Fruit fly (Drosophila melanogaster) whole organism, embryonic: ENCODE data around the gene CG42591.

ENCODE experiments used
- Asciz ChIP-seq: fragments of 200-800 bp; sonication (Bioruptor generic); optimal IDR thresholded peaks from 2 replicates; lab custom pipeline; 2017; ENCODE audit warnings: missing biosample characterization, mild to moderate bottlenecking, missing genetic modification characterization, missing genetic modification reagents
- CG10147 ChIP-seq: fragments of 200-800 bp; sonication (Bioruptor generic); optimal IDR thresholded peaks from 2 replicates; lab custom pipeline; 2019; ENCODE audit warnings: missing biosample characterization, mild to moderate bottlenecking, missing genetic modification characterization, moderate library complexity
- CG10654 ChIP-seq: fragments of 200-800 bp; sonication (Bioruptor generic); optimal IDR thresholded peaks from 2 replicates; lab custom pipeline; 2016; ENCODE audit warnings: missing biosample characterization, missing genetic modification characterization
- CG13287 ChIP-seq: fragments of 200-800 bp; sonication (Bioruptor generic); IDR thresholded peaks from 2 replicates; pipeline ENCODE4 v1.3.6; 2022; ENCODE audit warnings: missing biosample characterization, missing genetic modification characterization; ENCODE audit not compliant: partially characterized antibody
- CG13775 ChIP-seq: fragments of 200-800 bp; sonication (Bioruptor generic); optimal IDR thresholded peaks from 3 replicates; lab custom pipeline; 2017; ENCODE audit warnings: missing biosample characterization, mild to moderate bottlenecking, missing genetic modification characterization
- CG14014 ChIP-seq: fragments of 200-800 bp; sonication (Bioruptor generic); IDR thresholded peaks from 2 replicates; pipeline ENCODE4 v1.3.6; 2022; ENCODE audit warnings: missing biosample characterization, missing genetic modification characterization
- CG17359 ChIP-seq: fragments of 200-800 bp; sonication (Bioruptor generic); optimal IDR thresholded peaks from 3 replicates; lab custom pipeline; 2018; ENCODE audit warnings: missing biosample characterization, mild to moderate bottlenecking, missing genetic modification characterization, moderate library complexity
- CG18599 ChIP-seq: fragments of 200-800 bp; sonication (Bioruptor generic); optimal IDR thresholded peaks from 3 replicates; lab custom pipeline; 2017; ENCODE audit warnings: missing biosample characterization, missing genetic modification characterization, mild to moderate bottlenecking, moderate library complexity, missing genetic modification reagents
- CG30403 ChIP-seq: fragments of 200-800 bp; sonication (Bioruptor generic); optimal IDR thresholded peaks from 3 replicates; lab custom pipeline; 2016; ENCODE audit warnings: missing biosample characterization, missing genetic modification characterization
- CG31365 ChIP-seq: fragments of 200-800 bp; sonication (Bioruptor generic); optimal IDR thresholded peaks from 2 replicates; lab custom pipeline; 2018; ENCODE audit warnings: missing biosample characterization, mild to moderate bottlenecking, missing genetic modification characterization
- CG33213 ChIP-seq: fragments of 200-800 bp; sonication (Bioruptor generic); optimal IDR thresholded peaks from 3 replicates; lab custom pipeline; 2016; ENCODE audit warnings: missing biosample characterization, missing genetic modification characterization
- CG3407 ChIP-seq: fragments of 200-800 bp; sonication (Bioruptor generic); optimal IDR thresholded peaks from 2 replicates; lab custom pipeline; 2018; ENCODE audit warnings: missing biosample characterization, mild to moderate bottlenecking, missing genetic modification characterization
- CG34224 ChIP-seq: fragments of 200-800 bp; sonication (Bioruptor generic); IDR thresholded peaks from 3 replicates; pipeline ENCODE4 v1.3.6; 2022; ENCODE audit warnings: missing biosample characterization, missing genetic modification characterization; ENCODE audit not compliant: partially characterized antibody
- CHES-1-like ChIP-seq: fragments of 200-800 bp; sonication (Bioruptor generic); optimal IDR thresholded peaks from 2 replicates; lab custom pipeline; 2016; ENCODE audit warnings: missing biosample characterization, missing genetic modification characterization
- Deaf1 ChIP-seq: fragments of 200-800 bp; optimal IDR thresholded peaks from 3 replicates; lab custom pipeline; 2019; ENCODE audit warnings: missing biosample characterization, mild to moderate bottlenecking, missing genetic modification characterization, moderate library complexity
- Doc3 ChIP-seq: fragments of 200-800 bp; sonication (Bioruptor generic); IDR thresholded peaks from 3 replicates; pipeline ENCODE4 v1.3.6; 2022; ENCODE audit warnings: missing biosample characterization, missing genetic modification characterization; ENCODE audit not compliant: partially characterized antibody
- ERR ChIP-seq: fragments of 200-800 bp; sonication (Bioruptor generic); optimal IDR thresholded peaks from 2 replicates; lab custom pipeline; 2016; ENCODE audit warnings: missing biosample characterization, missing genetic modification characterization
- Ets65A ChIP-seq: fragments of 200-800 bp; sonication (Bioruptor generic); peaks from one replicate; lab custom pipeline; 2016; ENCODE audit warnings: missing biosample characterization, missing genetic modification characterization
- Fer1 ChIP-seq: fragments of 200-800 bp; sonication (Bioruptor generic); optimal IDR thresholded peaks from 2 replicates; lab custom pipeline; 2017; ENCODE audit warnings: missing biosample characterization, mild to moderate bottlenecking, missing genetic modification characterization
- Max ChIP-seq: fragments of 200-800 bp; sonication (Bioruptor generic); optimal IDR thresholded peaks from 2 replicates; lab custom pipeline; 2016; ENCODE audit warnings: missing biosample characterization, mild to moderate bottlenecking, missing genetic modification characterization
- Ssrp ChIP-seq: fragments of 200-800 bp; sonication (Bioruptor generic); optimal IDR thresholded peaks from 2 replicates; lab custom pipeline; 2018; ENCODE audit warnings: missing biosample characterization, mild to moderate bottlenecking, missing genetic modification characterization, moderate library complexity
- Trl ChIP-seq, 3 experiments: fragments of >200 bp in 2 of 3; fragments of 200-800 bp in 1 of 3; sonication (Bioruptor generic) in 1 of 3; optimal IDR thresholded peaks; 2 replicates in 1 of 3; 3 replicates in 2 of 3; lab custom pipeline; 2016 to 2017; ENCODE audit warnings: missing biosample characterization in 1 of 3, missing genetic modification characterization in 1 of 3
- Xrp1 ChIP-seq: fragments of 200-800 bp; sonication (Bioruptor generic); IDR thresholded peaks from 2 replicates; pipeline ENCODE4 v1.3.6; 2022; ENCODE audit warnings: missing biosample characterization, missing genetic modification characterization
- abd-A ChIP-seq: fragments of 200-800 bp; sonication (Bioruptor generic); optimal IDR thresholded peaks from 3 replicates; lab custom pipeline; 2019; ENCODE audit warnings: missing biosample characterization, mild to moderate bottlenecking, missing genetic modification characterization, moderate library complexity
- ato ChIP-seq: fragments of 200-800 bp; sonication (Bioruptor generic); IDR thresholded peaks from 2 replicates; pipeline ENCODE4 v1.3.6; 2022; ENCODE audit warnings: missing biosample characterization, missing genetic modification characterization; ENCODE audit not compliant: partially characterized antibody
- bab2 ChIP-seq: fragments of 200-800 bp; sonication (Bioruptor generic); optimal IDR thresholded peaks from 2 replicates; lab custom pipeline; 2016; ENCODE audit warnings: missing biosample characterization, missing genetic modification characterization
- chinmo ChIP-seq: fragments of 200-800 bp; sonication (Bioruptor generic); IDR thresholded peaks from 4 replicates; pipeline ENCODE4 v1.3.6; 2022; ENCODE audit warnings: missing biosample characterization, missing genetic modification characterization; ENCODE audit not compliant: partially characterized antibody
- ci ChIP-seq: fragments of 200-800 bp; sonication (Bioruptor generic); IDR thresholded peaks from 3 replicates; pipeline ENCODE4 v1.3.6; 2022; ENCODE audit warnings: missing biosample characterization, missing genetic modification characterization
- disco-r ChIP-seq: fragments of 200-800 bp; sonication (Bioruptor generic); optimal IDR thresholded peaks from 2 replicates; lab custom pipeline; 2016; ENCODE audit warnings: missing biosample characterization, missing genetic modification characterization
- gcm ChIP-seq: fragments of 200-800 bp; sonication (Bioruptor generic); optimal IDR thresholded peaks from 2 replicates; lab custom pipeline; 2019; ENCODE audit warnings: missing biosample characterization, mild to moderate bottlenecking, missing genetic modification characterization, moderate library complexity
- gfzf ChIP-seq: fragments of 200-800 bp; sonication (Bioruptor generic); optimal IDR thresholded peaks from 2 replicates; lab custom pipeline; 2016; ENCODE audit warnings: missing biosample characterization, mild to moderate bottlenecking, missing genetic modification characterization, moderate library complexity
- gro ChIP-seq: fragments of 200-800 bp; sonication (Bioruptor generic); optimal IDR thresholded peaks from 2 replicates; lab custom pipeline; 2016; ENCODE audit warnings: missing biosample characterization, missing genetic modification characterization
- hkb ChIP-seq, 2 experiments: fragments of 200-800 bp in 1 of 2; fragments of >200 bp in 1 of 2; sonication (Bioruptor generic) in 1 of 2; IDR thresholded peaks in 1 of 2; optimal IDR thresholded peaks in 1 of 2; 2 replicates each; pipeline versions ENCODE4 v1.3.6 to Lab custom; 2017 to 2022; ENCODE audit warnings: missing biosample characterization in 1 of 2, missing genetic modification characterization in 1 of 2
- mirr ChIP-seq: fragments of 200-800 bp; sonication (Bioruptor generic); optimal IDR thresholded peaks from 3 replicates; lab custom pipeline; 2018; ENCODE audit warnings: missing biosample characterization, mild to moderate bottlenecking, missing genetic modification characterization
- mld ChIP-seq: fragments of 200-800 bp; sonication (Bioruptor generic); IDR thresholded peaks from 3 replicates; pipeline ENCODE4 v1.3.6; 2022; ENCODE audit warnings: missing biosample characterization, missing genetic modification characterization; ENCODE audit not compliant: partially characterized antibody
- nerfin-1 ChIP-seq: fragments of 200-800 bp; sonication (Bioruptor generic); optimal IDR thresholded peaks from 3 replicates; lab custom pipeline; 2019; ENCODE audit warnings: missing biosample characterization, mild to moderate bottlenecking, missing genetic modification characterization, moderate library complexity
- nerfin-2 ChIP-seq: fragments of 200-800 bp; sonication (Bioruptor generic); IDR thresholded peaks from 2 replicates; pipeline ENCODE4 v1.3.6; 2022; ENCODE audit warnings: missing biosample characterization, missing genetic modification characterization; ENCODE audit not compliant: partially characterized antibody
- pan ChIP-seq, 4 experiments: fragments of >200 bp in 3 of 4; fragments of 200-800 bp in 1 of 4; sonication (Bioruptor generic) in 1 of 4; optimal IDR thresholded peaks in 3 of 4; IDR thresholded peaks in 1 of 4; 2 replicates each; pipeline versions ENCODE4 v1.3.6 to Lab custom; 2017 to 2022; ENCODE audit warnings: missing biosample characterization in 2 of 4, missing genetic modification characterization in 2 of 4, mixed read lengths in 1 of 4
- pfk ChIP-seq: fragments of 200-800 bp; sonication (Bioruptor generic); optimal IDR thresholded peaks from 2 replicates; lab custom pipeline; 2018; ENCODE audit warnings: missing biosample characterization, mild to moderate bottlenecking, missing genetic modification characterization, moderate library complexity
- repo ChIP-seq: fragments of 200-800 bp; sonication (Bioruptor generic); optimal IDR thresholded peaks from 2 replicates; lab custom pipeline; 2016; ENCODE audit warnings: missing biosample characterization, missing genetic modification characterization
- sens ChIP-seq: fragments of 200-800 bp; sonication (Bioruptor generic); peaks from one replicate; lab custom pipeline; 2016; ENCODE audit warnings: missing biosample characterization, missing genetic modification characterization
- stc ChIP-seq: fragments of 200-800 bp; sonication (Bioruptor generic); IDR thresholded peaks from 2 replicates; pipeline ENCODE4 v1.3.6; 2022; ENCODE audit warnings: missing biosample characterization, missing genetic modification characterization
- vnd ChIP-seq: fragments of 200-800 bp; sonication (Bioruptor generic); IDR thresholded peaks from 3 replicates; pipeline ENCODE4 v1.3.6; 2022; ENCODE audit warnings: missing biosample characterization, missing genetic modification characterization; ENCODE audit not compliant: partially characterized antibody
- z ChIP-seq: fragments of 200-800 bp; sonication (Bioruptor generic); IDR thresholded peaks from 3 replicates; pipeline ENCODE4 v1.3.6; 2022; ENCODE audit warnings: missing biosample characterization, missing genetic modification characterization
- zen2 ChIP-seq: fragments of 200-800 bp; sonication (Bioruptor generic); IDR thresholded peaks from 3 replicates; pipeline ENCODE4 v1.3.6; 2022; ENCODE audit warnings: missing biosample characterization, missing genetic modification characterization; ENCODE audit not compliant: partially characterized antibody

CG42591 gene

dm6 chr3L:8028493-8029193 is 41.1 kb downstream of the CG42591 start (continued):
- no peak for TF ChIP-seq CG3407 (GFP tag; lab: Kevin White, UChicago)
- TF ChIP-seq CHES-1-like (GFP tag; lab: Kevin White, UChicago): no peak
- TF ChIP-seq gfzf (GFP tag; lab: Kevin White, UChicago): no peak
- peak; percentile 45 for TF ChIP-seq CG10147
- TF ChIP-seq CG13775 (GFP tag; lab: Kevin White, UChicago): no peak
- TF ChIP-seq CG18599 (GFP tag; lab: Kevin White, UChicago): no peak
- no peak for TF ChIP-seq CG30403 (GFP tag; lab: Kevin White, UChicago)
- TF ChIP-seq hkb (optimal IDR thresholded peaks at IDR 0.05; lab: Kevin White, UChicago): no peak
- 0 out of 2 replicates have a peak, but pooled peaks have one; percentile 33 for TF ChIP-seq hkb (GFP tag; IDR thresholded peaks at IDR 0.05; lab: Robert Waterston, UW)
- TF ChIP-seq mld: peak; percentile 70; the same call in 2 of the 3 replicates
- TF ChIP-seq ci: peak; percentile 55; the same call in 1 of the 3 replicates
- TF ChIP-seq vnd: peak; percentile 58; the same call in 1 of the 3 replicates
- peak; percentile 62 for TF ChIP-seq Deaf1 (tag; lab: Kevin White, UChicago)
- peak; percentile 60; the same call in 1 of the 2 replicates for TF ChIP-seq nerfin-2 (GFP tag; lab: Robert Waterston, UW)
- no peak for TF ChIP-seq CG10654 (GFP tag; lab: Kevin White, UChicago)
- TF ChIP-seq z (GFP tag; lab: Robert Waterston, UW): peak; percentile 85
- TF ChIP-seq pfk (GFP tag; lab: Kevin White, UChicago): no peak
- TF ChIP-seq abd-A: peak; percentile 38
- TF ChIP-seq CG17359 (tag; lab: Kevin White, UChicago): no peak
- TF ChIP-seq disco-r (GFP tag; lab: Kevin White, UChicago): no peak
- no peak for TF ChIP-seq gro (GFP tag; lab: Kevin White, UChicago)
- no peak for TF ChIP-seq gcm (GFP tag; lab: Kevin White, UChicago)
- no peak for TF ChIP-seq CG14014 (GFP tag; lab: Robert Waterston, UW)
- no peak for TF ChIP-seq ERR (GFP tag; lab: Kevin White, UChicago)
- TF ChIP-seq Ets65A (GFP tag; lab: Kevin White, UChicago): no peak
- TF ChIP-seq CG31365: peak; percentile 42
- no peak for TF ChIP-seq bab2 (GFP tag; lab: Kevin White, UChicago)
- TF ChIP-seq Fer1 (GFP tag; lab: Kevin White, UChicago): peak; percentile 36
- 0 out of 2 replicates have a peak, but pooled peaks have one; percentile 11 for TF ChIP-seq Xrp1 (GFP tag; lab: Robert Waterston, UW)
- no peak for TF ChIP-seq Max
- no peak for TF ChIP-seq Ssrp (tag; lab: Kevin White, UChicago)
- TF ChIP-seq sens (GFP tag; lab: Kevin White, UChicago): peak; percentile 25
- no peak for TF ChIP-seq pan (optimal IDR thresholded peaks at IDR 0.05; lab: Kevin White, UChicago)
- TF ChIP-seq pan (GFP tag; optimal IDR thresholded peaks at IDR 0.05 in 1 of 2, IDR thresholded peaks at IDR 0.05 in 1 of 2): peak in 1 of 2 experiments; percentile 27
- peak; percentile 46 for TF ChIP-seq mirr (GFP tag; lab: Kevin White, UChicago)
- TF ChIP-seq zen2: peak; percentile 62; the same call in 2 of the 3 replicates
- TF ChIP-seq Trl (optimal IDR thresholded peaks at IDR 0.05; lab: Kevin White, UChicago): no peak
- no peak for TF ChIP-seq Trl (GFP tag; optimal IDR thresholded peaks at IDR 0.05; lab: Kevin White, UChicago)
- TF ChIP-seq chinmo: peak; percentile 82; the same call in 2 of the 4 replicates
- no peak for TF ChIP-seq CG33213 (GFP tag; lab: Kevin White, UChicago)
- no peak for TF ChIP-seq Asciz (GFP tag; lab: Kevin White, UChicago)
- peak; percentile 54; the same call in 1 of the 2 replicates for TF ChIP-seq stc (GFP tag; lab: Robert Waterston, UW)
- peak; percentile 49; the same call in 2 of the 3 replicates for TF ChIP-seq CG34224 (GFP tag; lab: Robert Waterston, UW)
- TF ChIP-seq nerfin-1 (tag; lab: Kevin White, UChicago): no peak
- TF ChIP-seq ato (GFP tag; lab: Robert Waterston, UW): peak; percentile 82
- TF ChIP-seq CG13287 (GFP tag; lab: Robert Waterston, UW): peak; percentile 56; the same call in 1 of the 2 replicates
- no peak for TF ChIP-seq Doc3 (GFP tag; lab: Robert Waterston, UW)
- TF ChIP-seq repo: no peak
